Worm (Caenorhabditis elegans): ENCODE data around the gene sru-44.

The sru-44 gene

ce11 chrV:16437546-16437945, 30.2 kb downstream of the sru-44 start, which contains the start of gene F26D2.15 (continued):
- TF ChIP-seq egrh-3 (GFP tag; IDR thresholded peaks at IDR 0.05) (no peak), F52B5.7 (tag; optimal IDR thresholded peaks at IDR 0.05) (no peak), ceh-79 (tag; optimal IDR thresholded peaks at IDR 0.05) (no peak), snpc-3.4 (tag; optimal IDR thresholded peaks at IDR 0.05) (no peak)

ce11 chrV:16435510-16435909, 32.2 kb downstream of the sru-44 start, which contains the start of the genes F26D2.13 and F26D2.14:
F26D2.13 (minus strand) TSS chrV:16435610.
F26D2.14 (plus strand) TSS chrV:16435855.
- TF ChIP-seq gei-17 (GFP tag; optimal IDR thresholded peaks at IDR 0.05) (no peak), nfya-2 (GFP tag; IDR thresholded peaks at IDR 0.05) (no peak)

ce11 chrV:16433471-16433870, 34.3 kb downstream of the sru-44 start, which contains the start of gene clec-234:
clec-234 (minus strand) TSS chrV:16433571.
- TF ChIP-seq chd-7 (tag; optimal IDR thresholded peaks at IDR 0.05) (no peak), ztf-26 (tag; optimal IDR thresholded peaks at IDR 0.05) (no peak), mcd-1 (GFP tag; IDR thresholded peaks at IDR 0.05) (no peak), K12H6.12 (tag; optimal IDR thresholded peaks at IDR 0.05) (no peak), rec-8 (tag; optimal IDR thresholded peaks at IDR 0.05) (no peak), ekl-4 (GFP tag; IDR thresholded peaks at IDR 0.05) (no peak), snpc-4 (GFP tag; optimal IDR thresholded peaks at IDR 0.05) (no peak), snpc-4 (tag; optimal IDR thresholded peaks at IDR 0.05) (no peak), ztf-22 (GFP tag; optimal IDR thresholded peaks at IDR 0.05) (no peak), ztf-25 (GFP tag; IDR thresholded peaks at IDR 0.05) (no peak), rpc-1 (optimal IDR thresholded peaks at IDR 0.05) (no peak), rpc-1 (tag; optimal IDR thresholded peaks at IDR 0.05) (no peak), Y67H2A.10 (GFP tag; conservative IDR thresholded peaks at IDR 0.05) (no peak), lin-35 (GFP tag; optimal IDR thresholded peaks at IDR 0.05) (no peak), nfya-1 (tag; optimal IDR thresholded peaks at IDR 0.05; ENCODE audit: borderline replicate concordance, insufficient read depth) (no peak)

ce11 chrV:16429940-16430339, 37.8 kb downstream of the sru-44 start, which contains the start of gene str-73:
str-73 (plus strand) TSS chrV:16430240.
- TF ChIP-seq F57C9.4 (tag; optimal IDR thresholded peaks at IDR 0.05) (no peak), rpc-1 (optimal IDR thresholded peaks at IDR 0.05) (no peak), rpc-1 (tag; optimal IDR thresholded peaks at IDR 0.05) (no peak), lin-35 (GFP tag; optimal IDR thresholded peaks at IDR 0.05) (no peak), sptf-2 (GFP tag; optimal IDR thresholded peaks at IDR 0.05) (no peak), mxl-1 (tag; optimal IDR thresholded peaks at IDR 0.05) (no peak), ztf-25 (GFP tag; IDR thresholded peaks at IDR 0.05) (no peak), nhr-80 (tag; optimal IDR thresholded peaks at IDR 0.05) (no peak), attf-6 (GFP tag; IDR thresholded peaks at IDR 0.05) (no peak), F49E8.2 (tag; optimal IDR thresholded peaks at IDR 0.05; ENCODE audit: insufficient read depth) (no peak), rec-8 (tag; optimal IDR thresholded peaks at IDR 0.05) (no peak), attf-3 (GFP tag; conservative IDR thresholded peaks at IDR 0.05) (no peak), snpc-3.4 (tag; optimal IDR thresholded peaks at IDR 0.05) (no peak), hlh-12 (tag; optimal IDR thresholded peaks at IDR 0.05) (no peak), die-1 (tag; optimal IDR thresholded peaks at IDR 0.05) (no peak), ZK185.1 (tag; optimal IDR thresholded peaks at IDR 0.05; ENCODE audit: poor library complexity, severe bottlenecking) (no peak), egl-18 (GFP tag; IDR thresholded peaks at IDR 0.05) (no peak), madf-6 (GFP tag; IDR thresholded peaks at IDR 0.05) (no peak), egrh-3 (GFP tag; IDR thresholded peaks at IDR 0.05) (no peak), hmg-20 (GFP tag; IDR thresholded peaks at IDR 0.05) (no peak), F52B5.7 (tag; optimal IDR thresholded peaks at IDR 0.05) (no peak)

Measured in whole organism, young adult.